Fruit fly (Drosophila melanogaster) whole organism, embryonic: ENCODE measurements around the gene CG43902.

ENCODE experiments used
- CG10147 ChIP-seq: fragments of 200-800 bp; sonication (Bioruptor generic); optimal IDR thresholded peaks from 2 replicates; lab custom pipeline; 2019; ENCODE audit warnings: missing biosample characterization, mild to moderate bottlenecking, missing genetic modification characterization, moderate library complexity
- CG10431 ChIP-seq: fragments of 200-800 bp; sonication (Bioruptor generic); optimal IDR thresholded peaks from 3 replicates; lab custom pipeline; 2018; ENCODE audit warnings: missing biosample characterization, mild to moderate bottlenecking, missing genetic modification characterization
- CG10654 ChIP-seq: fragments of 200-800 bp; sonication (Bioruptor generic); optimal IDR thresholded peaks from 2 replicates; lab custom pipeline; 2016; ENCODE audit warnings: missing biosample characterization, missing genetic modification characterization
- CG11504 ChIP-seq: fragments of 200-800 bp; sonication (Bioruptor generic); optimal IDR thresholded peaks from 3 replicates; lab custom pipeline; 2019; ENCODE audit warnings: missing biosample characterization, mild to moderate bottlenecking, missing genetic modification characterization, moderate library complexity
- CG12104 ChIP-seq: fragments of 200-800 bp; sonication (Bioruptor generic); optimal IDR thresholded peaks from 3 replicates; lab custom pipeline; 2016; ENCODE audit warnings: missing biosample characterization, missing genetic modification characterization
- CG12659 ChIP-seq: fragments of 200-800 bp; sonication (Bioruptor generic); optimal IDR thresholded peaks from 3 replicates; lab custom pipeline; 2017; ENCODE audit warnings: mild to moderate bottlenecking, missing biosample characterization, missing genetic modification reagents, missing genetic modification characterization
- CG12744 ChIP-seq: fragments of 200-800 bp; sonication (Bioruptor generic); optimal IDR thresholded peaks from 2 replicates; lab custom pipeline; 2016; ENCODE audit warnings: missing biosample characterization, missing genetic modification characterization
- CG13123 ChIP-seq: fragments of 200-800 bp; sonication (Bioruptor generic); optimal IDR thresholded peaks from 2 replicates; lab custom pipeline; 2016; ENCODE audit warnings: missing biosample characterization, missing genetic modification characterization
- CG13424 ChIP-seq: fragments of 200-800 bp; sonication (Bioruptor generic); optimal IDR thresholded peaks from 2 replicates; lab custom pipeline; 2019; ENCODE audit warnings: missing biosample characterization, mild to moderate bottlenecking, missing genetic modification characterization, moderate library complexity
- CG14965 ChIP-seq: fragments of 200-800 bp; sonication (Bioruptor generic); optimal IDR thresholded peaks from 2 replicates; lab custom pipeline; 2016; ENCODE audit warnings: missing biosample characterization, missing genetic modification characterization, borderline replicate concordance
- CG17568 ChIP-seq: fragments of 200-800 bp; sonication (Bioruptor generic); optimal IDR thresholded peaks from 2 replicates; lab custom pipeline; 2018; ENCODE audit warnings: missing biosample characterization, mild to moderate bottlenecking, missing genetic modification characterization, moderate library complexity
- CG18619 ChIP-seq: fragments of 200-800 bp; sonication (Bioruptor generic); optimal IDR thresholded peaks from 3 replicates; lab custom pipeline; 2017; ENCODE audit warnings: missing biosample characterization, mild to moderate bottlenecking, missing genetic modification characterization
- CG31388 ChIP-seq: fragments of 200-800 bp; sonication (Bioruptor generic); optimal IDR thresholded peaks from 2 replicates; lab custom pipeline; 2016; ENCODE audit warnings: missing biosample characterization, missing genetic modification characterization
- CG32772 ChIP-seq: fragments of 200-800 bp; sonication (Bioruptor generic); IDR thresholded peaks from 2 replicates; pipeline ENCODE4 v1.3.6; 2022; ENCODE audit warnings: missing biosample characterization, missing genetic modification characterization
- CG33213 ChIP-seq: fragments of 200-800 bp; sonication (Bioruptor generic); optimal IDR thresholded peaks from 3 replicates; lab custom pipeline; 2016; ENCODE audit warnings: missing biosample characterization, missing genetic modification characterization
- CG3407 ChIP-seq: fragments of 200-800 bp; sonication (Bioruptor generic); optimal IDR thresholded peaks from 2 replicates; lab custom pipeline; 2018; ENCODE audit warnings: missing biosample characterization, mild to moderate bottlenecking, missing genetic modification characterization
- CG34376 ChIP-seq: fragments of 200-800 bp; sonication (Bioruptor generic); optimal IDR thresholded peaks from 2 replicates; lab custom pipeline; 2018; ENCODE audit warnings: missing biosample characterization, mild to moderate bottlenecking, missing genetic modification characterization
- CG4424 ChIP-seq: fragments of 200-800 bp; sonication (Bioruptor generic); optimal IDR thresholded peaks from 3 replicates; lab custom pipeline; 2016; ENCODE audit warnings: missing biosample characterization, missing genetic modification characterization
- CG6254 ChIP-seq: fragments of 200-800 bp; sonication (Bioruptor generic); optimal IDR thresholded peaks from 3 replicates; lab custom pipeline; 2017; ENCODE audit warnings: mild to moderate bottlenecking, missing biosample characterization, missing genetic modification reagents, missing genetic modification characterization
- CG7786 ChIP-seq: fragments of 200-800 bp; sonication (Bioruptor generic); optimal IDR thresholded peaks from 2 replicates; lab custom pipeline; 2016; ENCODE audit warnings: missing biosample characterization, missing genetic modification characterization
- CTCF ChIP-seq: fragments of 200-800 bp; sonication (Bioruptor generic); optimal IDR thresholded peaks from 2 replicates; lab custom pipeline; 2017; ENCODE audit warnings: missing biosample characterization, mild to moderate bottlenecking, missing genetic modification characterization, moderate library complexity
- Ets65A ChIP-seq: fragments of 200-800 bp; sonication (Bioruptor generic); peaks from one replicate; lab custom pipeline; 2016; ENCODE audit warnings: missing biosample characterization, missing genetic modification characterization
- Fer1 ChIP-seq: fragments of 200-800 bp; sonication (Bioruptor generic); optimal IDR thresholded peaks from 2 replicates; lab custom pipeline; 2017; ENCODE audit warnings: missing biosample characterization, mild to moderate bottlenecking, missing genetic modification characterization
- Fer2 ChIP-seq: fragments of 200-800 bp; sonication (Bioruptor generic); optimal IDR thresholded peaks from 2 replicates; lab custom pipeline; 2018; ENCODE audit warnings: missing biosample characterization, mild to moderate bottlenecking, missing genetic modification characterization, moderate library complexity
- Hmx ChIP-seq: fragments of 200-800 bp; sonication (Bioruptor generic); optimal IDR thresholded peaks from 2 replicates; lab custom pipeline; 2016; ENCODE audit warnings: missing biosample characterization, missing genetic modification characterization
- MTF-1 ChIP-seq: fragments of 200-800 bp; sonication (Bioruptor generic); optimal IDR thresholded peaks from 2 replicates; lab custom pipeline; 2018; ENCODE audit warnings: missing biosample characterization, mild to moderate bottlenecking, missing genetic modification characterization, borderline replicate concordance
- Ssrp ChIP-seq: fragments of 200-800 bp; sonication (Bioruptor generic); optimal IDR thresholded peaks from 2 replicates; lab custom pipeline; 2018; ENCODE audit warnings: missing biosample characterization, mild to moderate bottlenecking, missing genetic modification characterization, moderate library complexity
- Vsx1 ChIP-seq: fragments of 200-800 bp; sonication (Bioruptor generic); optimal IDR thresholded peaks from 2 replicates; lab custom pipeline; 2017; ENCODE audit warnings: missing biosample characterization, mild to moderate bottlenecking, missing genetic modification characterization, missing genetic modification reagents
- ara ChIP-seq: fragments of 200-800 bp; sonication (Bioruptor generic); IDR thresholded peaks from 2 replicates; pipeline ENCODE4 v1.3.6; 2022; ENCODE audit warnings: missing biosample characterization, missing genetic modification characterization
- ase ChIP-seq: fragments of 200-800 bp; sonication (Bioruptor generic); IDR thresholded peaks from 3 replicates; pipeline ENCODE4 v1.3.6; 2022; ENCODE audit warnings: missing biosample characterization, missing genetic modification characterization
- bcd ChIP-seq: fragments of 200-800 bp; sonication (Bioruptor generic); optimal IDR thresholded peaks from 2 replicates; lab custom pipeline; 2017; ENCODE audit warnings: missing biosample characterization, mild to moderate bottlenecking, missing genetic modification characterization
- chm ChIP-seq: fragments of 200-800 bp; sonication (Bioruptor generic); IDR thresholded peaks from 2 replicates; pipeline ENCODE4 v1.3.6; 2022; ENCODE audit warnings: missing biosample characterization, missing genetic modification characterization
- chn ChIP-seq: fragments of 200-800 bp; sonication (Bioruptor generic); optimal IDR thresholded peaks from 2 replicates; lab custom pipeline; 2016; ENCODE audit warnings: missing biosample characterization, missing genetic modification characterization
- corto ChIP-seq: fragments of 200-800 bp; sonication (Bioruptor generic); optimal IDR thresholded peaks from 2 replicates; lab custom pipeline; 2016; ENCODE audit warnings: missing biosample characterization, mild to moderate bottlenecking, missing genetic modification characterization, moderate library complexity
- dm ChIP-seq: fragments of 200-800 bp; sonication (Bioruptor generic); optimal IDR thresholded peaks from 3 replicates; lab custom pipeline; 2016; ENCODE audit warnings: missing biosample characterization, missing genetic modification characterization
- dmrt99B ChIP-seq: fragments of 200-800 bp; sonication (Bioruptor generic); optimal IDR thresholded peaks from 2 replicates; lab custom pipeline; 2018; ENCODE audit warnings: missing biosample characterization, mild to moderate bottlenecking, missing genetic modification characterization, moderate library complexity
- dpn ChIP-seq, 2 experiments: fragments of 200-800 bp; sonication (Bioruptor generic); optimal IDR thresholded peaks; 3 replicates each; lab custom pipeline; 2016; ENCODE audit warnings: missing biosample characterization in 2 of 2, missing genetic modification characterization in 2 of 2
- fu2 ChIP-seq: fragments of 200-800 bp; sonication (Bioruptor generic); optimal IDR thresholded peaks from 2 replicates; lab custom pipeline; 2016; ENCODE audit warnings: missing biosample characterization, missing genetic modification characterization
- gsb ChIP-seq: fragments of 200-800 bp; sonication (Bioruptor generic); IDR thresholded peaks from 2 replicates; pipeline ENCODE4 v1.3.6; 2022; ENCODE audit warnings: missing biosample characterization, missing genetic modification characterization
- gt ChIP-seq: fragments of 200-800 bp; sonication (Bioruptor generic); IDR thresholded peaks from 2 replicates; pipeline ENCODE4 v1.3.6; 2022; ENCODE audit warnings: missing biosample characterization, missing genetic modification characterization
- mirr ChIP-seq: fragments of 200-800 bp; sonication (Bioruptor generic); optimal IDR thresholded peaks from 3 replicates; lab custom pipeline; 2018; ENCODE audit warnings: missing biosample characterization, mild to moderate bottlenecking, missing genetic modification characterization
- pb ChIP-seq: fragments of 200-800 bp; sonication (Bioruptor generic); optimal IDR thresholded peaks from 3 replicates; lab custom pipeline; 2016; ENCODE audit warnings: missing biosample characterization, missing genetic modification characterization
- peb ChIP-seq: fragments of 200-800 bp; sonication (Bioruptor generic); IDR thresholded peaks from 2 replicates; pipeline ENCODE4 v1.3.6; 2022; ENCODE audit warnings: missing biosample characterization, missing genetic modification characterization
- scrt ChIP-seq: fragments of 200-800 bp; sonication (Bioruptor generic); optimal IDR thresholded peaks from 2 replicates; lab custom pipeline; 2018; ENCODE audit warnings: missing biosample characterization, mild to moderate bottlenecking, missing genetic modification characterization, moderate library complexity
- tin ChIP-seq: fragments of 200-800 bp; sonication (Bioruptor generic); optimal IDR thresholded peaks from 3 replicates; lab custom pipeline; 2016; ENCODE audit warnings: missing biosample characterization, missing genetic modification characterization
- tll ChIP-seq, 2 experiments: fragments of 200-800 bp in 1 of 2; fragments of >200 bp in 1 of 2; sonication (Bioruptor generic) in 1 of 2; optimal IDR thresholded peaks; 2 replicates each; lab custom pipeline; 2017 to 2019; ENCODE audit warnings: missing biosample characterization in 2 of 2, missing genetic modification characterization in 2 of 2, mild to moderate bottlenecking in 1 of 2, moderate library complexity in 1 of 2
- trh ChIP-seq: fragments of 200-800 bp; sonication (Bioruptor generic); optimal IDR thresholded peaks from 2 replicates; lab custom pipeline; 2016; ENCODE audit warnings: missing biosample characterization, missing genetic modification characterization
- usp ChIP-seq: fragments of >200 bp; optimal IDR thresholded peaks from 2 replicates; lab custom pipeline; 2017; ENCODE audit warnings: missing biosample characterization, missing genetic modification characterization
- vfl ChIP-seq: fragments of 200-800 bp; sonication (Bioruptor generic); optimal IDR thresholded peaks from 2 replicates; lab custom pipeline; 2016; ENCODE audit warnings: missing biosample characterization, missing genetic modification characterization
- zfh2 ChIP-seq: fragments of 200-800 bp; sonication (Bioruptor generic); optimal IDR thresholded peaks from 2 replicates; lab custom pipeline; 2016; ENCODE audit warnings: missing biosample characterization, missing genetic modification characterization

The CG43902 gene

dm6 chrX:10211128-10211914, 53.1 kb downstream of the CG43902 start (continued):
- TF ChIP-seq trh (GFP tag; lab: Kevin White, UChicago) = no peak
- TF ChIP-seq CG14965 = no peak
- TF ChIP-seq usp = no peak
- peak; percentile 26 for TF ChIP-seq corto (GFP tag; lab: Kevin White, UChicago)
- TF ChIP-seq dm (GFP tag; lab: Kevin White, UChicago) = no peak
- peak; percentile 6 for TF ChIP-seq CG12744 (GFP tag; lab: Kevin White, UChicago)
- peak; percentile 45 for TF ChIP-seq zfh2 (GFP tag; lab: Kevin White, UChicago)
- no peak for TF ChIP-seq CG33213 (GFP tag; lab: Kevin White, UChicago)
- peak; percentile 19 for TF ChIP-seq mirr (GFP tag; lab: Kevin White, UChicago)
- TF ChIP-seq CG12104 (GFP tag; lab: Kevin White, UChicago) = peak; percentile 20
- TF ChIP-seq vfl (GFP tag; lab: Kevin White, UChicago) = no peak
- TF ChIP-seq CG32772 (GFP tag; lab: Robert Waterston, UW) = no peak
- TF ChIP-seq CG11504 (tag; lab: Kevin White, UChicago) = peak; percentile 80
- no peak for TF ChIP-seq gsb (GFP tag; lab: Robert Waterston, UW)
- TF ChIP-seq CG4424 (GFP tag; lab: Kevin White, UChicago) = peak; percentile 55
- no peak for TF ChIP-seq Ets65A (GFP tag; lab: Kevin White, UChicago)
- TF ChIP-seq CG10431 = no peak
- no peak for TF ChIP-seq CG31388 (GFP tag; lab: Kevin White, UChicago)
- peak; percentile 59 for TF ChIP-seq CG10147 (GFP tag; lab: Kevin White, UChicago)
- peak; percentile 76 for TF ChIP-seq dmrt99B
- peak; percentile 35 for TF ChIP-seq scrt (GFP tag; lab: Kevin White, UChicago)
- TF ChIP-seq peb (GFP tag; lab: Robert Waterston, UW) = no peak
- peak; percentile 24 to 54 for TF ChIP-seq dpn (GFP tag; optimal IDR thresholded peaks at IDR 0.05; lab: Kevin White, UChicago)
- TF ChIP-seq Ssrp (tag; lab: Kevin White, UChicago) = peak; percentile 54
- peak; percentile 18 for TF ChIP-seq Vsx1
- TF ChIP-seq CTCF (GFP tag; lab: Kevin White, UChicago) = no peak
- peak; percentile 29 for TF ChIP-seq CG17568 (GFP tag; lab: Kevin White, UChicago)
- TF ChIP-seq tll (GFP tag; optimal IDR thresholded peaks at IDR 0.05; lab: Kevin White, UChicago) = no peak
- TF ChIP-seq pb (GFP tag; lab: Kevin White, UChicago) = peak; percentile 11
- no peak for TF ChIP-seq MTF-1 (GFP tag; lab: Kevin White, UChicago)
- peak; percentile 8 for TF ChIP-seq CG7786 (GFP tag; lab: Kevin White, UChicago)
- TF ChIP-seq CG3407 (GFP tag; lab: Kevin White, UChicago) = peak; percentile 30
- peak; percentile 15 for TF ChIP-seq fu2 (GFP tag; lab: Kevin White, UChicago)
- TF ChIP-seq bcd (GFP tag; lab: Kevin White, UChicago) = peak; percentile 53
- no peak for TF ChIP-seq gt (GFP tag; lab: Robert Waterston, UW)
- TF ChIP-seq CG10654 (GFP tag; lab: Kevin White, UChicago) = peak; percentile 24
- TF ChIP-seq ase = no peak
- peak; percentile 19 for TF ChIP-seq Hmx (GFP tag; lab: Kevin White, UChicago)
- TF ChIP-seq Fer2 = no peak
- peak; percentile 40 for TF ChIP-seq tin
- peak; percentile 16 for TF ChIP-seq chn (GFP tag; lab: Kevin White, UChicago)
- peak; percentile 63 for TF ChIP-seq CG18619 (GFP tag; lab: Kevin White, UChicago)
- peak; percentile 19 for TF ChIP-seq CG6254 (GFP tag; lab: Kevin White, UChicago)
- no peak for TF ChIP-seq ara (GFP tag; lab: Robert Waterston, UW)
- TF ChIP-seq CG13123 (GFP tag; lab: Kevin White, UChicago) = no peak
- peak; percentile 69 for TF ChIP-seq CG13424 (tag; lab: Kevin White, UChicago)
- no peak for TF ChIP-seq chm (GFP tag; lab: Robert Waterston, UW)
- TF ChIP-seq CG12659 (GFP tag; lab: Kevin White, UChicago) = peak; percentile 41
- TF ChIP-seq CG34376 (GFP tag; lab: Kevin White, UChicago) = no peak
- peak; percentile 35 for TF ChIP-seq Fer1 (GFP tag; lab: Kevin White, UChicago)
